Worm (Caenorhabditis elegans) whole organism, L2 larva: Measurements from ENCODE around the gene cisd-1.
A peak's percentile ranks its signal among the peaks of the same experiment; 100 is the strongest.

Experiments
- F13H6.1 ChIP-seq: sonication (generic microtip); optimal IDR thresholded peaks from 2 replicates; lab custom pipeline; 2016; ENCODE audit warnings: missing genetic modification characterization, missing compliant biosample characterization
- R02D3.7 ChIP-seq: fragments of 150-350 bp; optimal IDR thresholded peaks from 2 replicates; lab custom pipeline; 2014; ENCODE audit warnings: missing biosample characterization, missing genetic modification characterization
- alr-1 ChIP-seq: fragments of 150-350 bp; optimal IDR thresholded peaks from 2 replicates; lab custom pipeline; 2014; ENCODE audit warnings: missing biosample characterization, missing genetic modification characterization
- ama-1 ChIP-seq: fragments of 150-350 bp; optimal IDR thresholded peaks from 2 replicates; lab custom pipeline; 2018; ENCODE audit warnings: inconsistent platforms
- ceh-16 ChIP-seq: fragments of 150-350 bp; optimal IDR thresholded peaks from 2 replicates; lab custom pipeline; 2014; ENCODE audit warnings: missing biosample characterization, missing genetic modification characterization
- crh-2 ChIP-seq: sonication (generic microtip); optimal IDR thresholded peaks from 2 replicates; lab custom pipeline; 2017; ENCODE audit warnings: missing biosample characterization, missing genetic modification characterization
- elt-1 ChIP-seq: fragments of 150-350 bp; optimal IDR thresholded peaks from 2 replicates; lab custom pipeline; 2014; ENCODE audit warnings: missing biosample characterization, missing genetic modification characterization
- fos-1 ChIP-seq: fragments of 150-350 bp; optimal IDR thresholded peaks from 2 replicates; lab custom pipeline; 2014; ENCODE audit warnings: missing biosample characterization, missing genetic modification characterization
- gmeb-1 ChIP-seq: fragments of 150-350 bp; optimal IDR thresholded peaks from 2 replicates; lab custom pipeline; 2014; ENCODE audit warnings: missing biosample characterization, missing genetic modification characterization
- lin-11 ChIP-seq: fragments of 150-350 bp; sonication (generic microtip); optimal IDR thresholded peaks from 2 replicates; lab custom pipeline; 2014; ENCODE audit warnings: missing biosample characterization, missing genetic modification characterization, inconsistent platforms, mixed read lengths
- lsy-2 ChIP-seq, 2 experiments: fragments of 150-350 bp in 1 of 2; sonication (generic microtip) in 1 of 2; optimal IDR thresholded peaks; 2 replicates each; lab custom pipeline; 2014 to 2017; ENCODE audit warnings: missing biosample characterization in 2 of 2, missing genetic modification characterization in 2 of 2
- mbf-1 ChIP-seq: sonication (generic microtip); optimal IDR thresholded peaks from 2 replicates; lab custom pipeline; 2017; ENCODE audit warnings: missing biosample characterization, missing genetic modification characterization
- mdl-1 ChIP-seq, 2 experiments: fragments of 150-350 bp in 1 of 2; sonication (generic microtip) in 1 of 2; optimal IDR thresholded peaks; 2 replicates each; lab custom pipeline; 2017; ENCODE audit warnings: missing biosample characterization in 2 of 2, missing genetic modification characterization in 2 of 2
- nhr-10 ChIP-seq: sonication (generic microtip); optimal IDR thresholded peaks from 2 replicates; lab custom pipeline; 2017; ENCODE audit warnings: missing biosample characterization, missing genetic modification characterization
- nhr-21 ChIP-seq: fragments of 150-350 bp; optimal IDR thresholded peaks from 2 replicates; lab custom pipeline; 2014; ENCODE audit warnings: missing biosample characterization, missing genetic modification characterization
- nhr-6 ChIP-seq: fragments of 150-350 bp; optimal IDR thresholded peaks from 2 replicates; lab custom pipeline; 2014; ENCODE audit warnings: missing biosample characterization, missing genetic modification characterization
- nhr-77 ChIP-seq: fragments of 150-350 bp; optimal IDR thresholded peaks from 2 replicates; lab custom pipeline; 2014; ENCODE audit warnings: missing biosample characterization, missing genetic modification characterization
- peb-1 ChIP-seq: fragments of 150-350 bp; optimal IDR thresholded peaks from 2 replicates; lab custom pipeline; 2014; ENCODE audit warnings: missing biosample characterization, missing genetic modification characterization
- sem-4 ChIP-seq: fragments of 150-350 bp; optimal IDR thresholded peaks from 2 replicates; lab custom pipeline; 2014; ENCODE audit warnings: missing biosample characterization, missing genetic modification reagents, missing genetic modification characterization
- skn-1 ChIP-seq: sonication (generic microtip); optimal IDR thresholded peaks from 2 replicates; lab custom pipeline; 2017; ENCODE audit warnings: missing biosample characterization, missing genetic modification characterization
- sma-9 ChIP-seq, 2 experiments: fragments of 150-350 bp in 1 of 2; sonication (generic microtip) in 1 of 2; optimal IDR thresholded peaks; 2 replicates each; lab custom pipeline; 2014 to 2016; ENCODE audit warnings: missing genetic modification characterization in 2 of 2, mild to moderate bottlenecking in 1 of 2, missing biosample characterization in 1 of 2, missing compliant biosample characterization in 1 of 2, missing genetic modification reagents in 1 of 2, moderate library complexity in 1 of 2
- snpc-4 ChIP-seq: fragments of 150-350 bp; optimal IDR thresholded peaks from 2 replicates; lab custom pipeline; 2014; ENCODE audit warnings: missing biosample characterization, missing genetic modification characterization
- unc-39 ChIP-seq: fragments of 150-350 bp; optimal IDR thresholded peaks from 2 replicates; lab custom pipeline; 2014; ENCODE audit warnings: missing biosample characterization, missing genetic modification characterization
- unc-55 ChIP-seq: fragments of 150-350 bp; sonication (generic microtip); optimal IDR thresholded peaks from 3 replicates; lab custom pipeline; 2014; ENCODE audit warnings: missing biosample characterization, missing genetic modification reagents, missing genetic modification characterization
- unc-62 ChIP-seq: fragments of 150-350 bp; optimal IDR thresholded peaks from 2 replicates; lab custom pipeline; 2014; ENCODE audit warnings: missing biosample characterization, missing genetic modification reagents, missing genetic modification characterization
- zag-1 ChIP-seq: fragments of 150-350 bp; optimal IDR thresholded peaks from 2 replicates; lab custom pipeline; 2014; ENCODE audit warnings: missing biosample characterization, missing genetic modification characterization
- ztf-1 ChIP-seq: fragments of 200-800 bp; sonication (Bioruptor generic); conservative IDR thresholded peaks from 2 replicates; pipeline ENCODE4 v1.3.6; 2022; ENCODE audit warnings: missing genetic modification characterization, missing compliant biosample characterization
- ztf-4 ChIP-seq: fragments of 150-350 bp; optimal IDR thresholded peaks from 2 replicates; lab custom pipeline; 2014; ENCODE audit warnings: missing biosample characterization, missing genetic modification characterization

The cisd-1 gene

DNA sequence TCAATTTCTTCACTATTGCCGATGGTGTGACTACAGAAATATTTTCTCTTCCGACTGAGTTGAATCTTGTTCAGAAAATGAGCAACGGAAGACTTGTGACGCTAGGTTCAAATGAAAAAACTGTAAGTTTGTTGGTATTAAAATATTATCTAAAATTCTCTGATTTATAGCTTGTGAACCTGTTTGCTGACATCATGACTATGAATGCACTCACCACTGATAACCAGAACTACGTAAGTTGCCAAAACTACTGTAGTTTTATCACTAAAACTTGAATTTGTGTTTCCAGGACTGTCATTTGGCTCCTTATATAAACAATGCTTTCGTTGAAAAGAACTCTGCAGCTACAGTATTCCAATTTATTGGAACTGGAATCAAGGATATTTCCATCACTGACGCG lies 40.8 kb downstream of the cisd-1 start:
- TF ChIP-seq nhr-21 = no peak
- TF ChIP-seq snpc-4 (tag; lab: Kevin White, UChicago) = no peak
- no peak for TF ChIP-seq nhr-77 (tag; lab: Kevin White, UChicago)
- peak; percentile 60 for TF ChIP-seq fos-1
- TF ChIP-seq sem-4 (tag; lab: Kevin White, UChicago) = no peak
- no peak for TF ChIP-seq nhr-10 (tag; lab: Kevin White, UChicago)
- no peak for TF ChIP-seq elt-1 (tag; lab: Kevin White, UChicago)
- TF ChIP-seq sma-9 (GFP tag; optimal IDR thresholded peaks at IDR 0.05; lab: Kevin White, UChicago) = peak; percentile 37
- TF ChIP-seq sma-9 (tag; optimal IDR thresholded peaks at IDR 0.05; lab: Kevin White, UChicago) = no peak
- no peak for TF ChIP-seq ztf-4 (tag; lab: Kevin White, UChicago)
- TF ChIP-seq lin-11 (tag; lab: Kevin White, UChicago) = no peak
- no peak for TF ChIP-seq lsy-2 (tag; optimal IDR thresholded peaks at IDR 0.05; lab: Kevin White, UChicago)
- no peak for TF ChIP-seq unc-39 (tag; lab: Kevin White, UChicago)

DNA sequence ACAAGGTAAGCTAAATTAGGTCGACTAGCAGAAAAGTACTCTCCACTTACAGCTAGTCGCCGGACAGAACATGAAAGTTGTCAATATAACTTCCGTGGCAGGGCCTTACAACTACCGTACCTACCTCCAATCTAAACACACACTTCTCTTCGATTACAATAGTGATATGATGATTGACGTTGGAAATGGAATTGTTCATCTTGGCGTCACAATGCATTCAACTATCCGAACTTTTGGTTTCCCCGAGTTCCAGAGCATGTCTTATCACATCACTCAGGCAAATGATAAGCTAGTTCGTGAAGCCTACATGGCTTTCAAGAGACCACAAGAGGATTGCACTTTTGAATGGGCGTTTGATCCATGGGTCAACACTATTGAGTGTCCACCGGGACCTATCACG lies 42.1 kb downstream of the cisd-1 start:
- TF ChIP-seq gmeb-1 (tag; lab: Kevin White, UChicago) (no peak), R02D3.7 (tag; lab: Kevin White, UChicago) (no peak), skn-1 (tag; lab: Kevin White, UChicago) (no peak), alr-1 (tag; lab: Kevin White, UChicago) (no peak), F13H6.1 (no peak), ama-1 (lab: Kevin White, UChicago) (no peak), lin-11 (tag; lab: Kevin White, UChicago) (no peak), peb-1 (no peak), unc-55 (GFP tag; lab: Kevin White, UChicago) (no peak)

DNA sequence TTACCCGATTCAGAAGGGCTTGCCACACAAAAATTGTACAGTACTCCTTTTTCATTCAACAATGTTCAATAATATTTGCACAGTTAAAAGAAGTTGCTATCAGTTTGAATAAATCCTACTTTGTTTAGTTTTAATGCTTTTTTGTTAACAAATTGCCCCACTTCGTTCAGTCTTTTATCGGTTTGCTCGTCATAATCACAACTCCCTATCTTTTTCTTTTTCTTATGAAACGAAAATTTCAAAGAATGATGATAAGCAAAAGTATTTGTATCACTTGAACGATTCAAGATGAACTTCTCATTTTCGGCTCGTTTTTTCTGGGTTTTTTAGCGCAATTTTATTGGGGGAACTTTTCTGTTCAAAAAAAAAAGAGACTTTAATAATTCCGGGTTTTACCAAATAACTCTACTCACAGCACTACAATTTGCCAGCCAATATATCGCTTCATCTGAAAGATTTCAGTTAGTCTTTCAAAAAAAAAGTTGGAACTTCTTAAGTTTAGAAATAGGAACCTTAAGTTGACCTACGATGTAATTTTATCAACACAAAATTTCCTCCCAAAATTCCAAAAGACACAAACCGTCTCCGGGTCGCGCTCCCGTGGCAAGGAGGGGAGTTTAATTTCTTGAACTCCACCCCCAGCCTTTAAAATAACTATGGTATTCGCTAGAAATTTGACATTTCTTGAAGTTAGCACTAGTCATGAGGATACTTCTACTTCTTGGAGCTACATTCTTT lies 44.7 kb downstream of the cisd-1 start, which contains the start of gene C05D12.3:
Gene C05D12.3, plus strand, starts transcription at position 688 of the 738 bp plus-strand sequence.
- TF ChIP-seq fos-1 (peak; percentile 68), zag-1 (tag; lab: Kevin White, UChicago) (no peak), F13H6.1 (no peak), crh-2 (tag; lab: Kevin White, UChicago) (no peak), unc-62 (GFP tag; lab: Kevin White, UChicago) (no peak)

DNA sequence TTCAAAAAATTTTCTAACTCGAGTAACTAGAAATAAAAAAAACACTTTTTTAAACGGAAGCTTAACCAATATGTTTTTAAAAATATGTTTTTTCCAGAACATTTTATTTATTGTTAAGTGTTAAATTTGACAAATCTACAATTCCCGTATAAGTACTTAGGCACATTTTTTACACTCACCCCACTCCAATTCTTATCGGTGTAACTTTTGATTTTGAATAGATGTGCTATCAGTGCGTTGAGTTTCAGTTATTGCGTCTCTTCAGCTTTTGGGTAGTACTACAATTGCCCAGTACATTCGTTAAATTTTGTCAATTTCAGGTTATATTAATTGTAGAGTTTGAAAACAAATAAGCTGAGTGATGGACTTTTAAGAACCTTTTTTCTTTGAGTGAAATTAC lies 45.4 kb downstream of the cisd-1 start:
- no peak for TF ChIP-seq ceh-16
- no peak for TF ChIP-seq mbf-1 (tag; lab: Kevin White, UChicago)
- TF ChIP-seq nhr-6 = no peak
- no peak for TF ChIP-seq ztf-1
- TF ChIP-seq fos-1 = peak; percentile 59
- TF ChIP-seq mdl-1 (tag; optimal IDR thresholded peaks at IDR 0.05; lab: Kevin White, UChicago) = no peak
